Worm (Caenorhabditis elegans): Measurements from ENCODE around the gene vps-32.1.

vps-32.1 gene

ce11 chrII:6562203-6562867, 27.2 kb upstream of the vps-32.1 start:
- TF ChIP-seq sem-2 (GFP tag; optimal IDR thresholded peaks at IDR 0.05) (no peak), unc-120 (tag; optimal IDR thresholded peaks at IDR 0.05; ENCODE audit: poor library complexity, severe bottlenecking) (no peak), mep-1 (tag; optimal IDR thresholded peaks at IDR 0.05) (no peak), bed-3 (GFP tag; optimal IDR thresholded peaks at IDR 0.05) (no peak), ceh-39 (tag; optimal IDR thresholded peaks at IDR 0.05) (no peak), flh-1 (GFP tag; optimal IDR thresholded peaks at IDR 0.05) (no peak), mls-2 (tag; optimal IDR thresholded peaks at IDR 0.05) (no peak), pha-4 (tag; optimal IDR thresholded peaks at IDR 0.05) (no peak), lin-13 (tag; optimal IDR thresholded peaks at IDR 0.05) (no peak)

- TF ChIP-seq unc-120 (tag; optimal IDR thresholded peaks at IDR 0.05; ENCODE audit: poor library complexity, severe bottlenecking), result peak; percentile 5
- TF ChIP-seq M03D4.4 (tag; optimal IDR thresholded peaks at IDR 0.05), result no peak
- peak; percentile 7 for TF ChIP-seq unc-62 (GFP tag; optimal IDR thresholded peaks at IDR 0.05)
- TF ChIP-seq sem-2 (GFP tag; optimal IDR thresholded peaks at IDR 0.05), result no peak
- TF ChIP-seq lsy-2 (tag; optimal IDR thresholded peaks at IDR 0.05), result no peak
- TF ChIP-seq nhr-237 (tag; optimal IDR thresholded peaks at IDR 0.05), result no peak
- TF ChIP-seq nhr-2 (tag; optimal IDR thresholded peaks at IDR 0.05), result peak; percentile 35
- TF ChIP-seq pha-4 (tag; optimal IDR thresholded peaks at IDR 0.05), result peak; percentile 11
- TF ChIP-seq nhr-28 (tag; optimal IDR thresholded peaks at IDR 0.05), result no peak
These were observed 26.3 kb upstream of the vps-32.1 start for ce11 chrII:6563238-6563637.

- TF ChIP-seq flh-1 (GFP tag; optimal IDR thresholded peaks at IDR 0.05) (peak; percentile 18), sem-2 (GFP tag; optimal IDR thresholded peaks at IDR 0.05) (peak; percentile 30), hlh-1 (tag; optimal IDR thresholded peaks at IDR 0.05) (no peak), nhr-12 (tag; optimal IDR thresholded peaks at IDR 0.05) (no peak), M03D4.4 (tag; optimal IDR thresholded peaks at IDR 0.05) (no peak), snpc-4 (tag; optimal IDR thresholded peaks at IDR 0.05) (no peak), lin-13 (tag; optimal IDR thresholded peaks at IDR 0.05) (no peak), ceh-43 (GFP tag; optimal IDR thresholded peaks at IDR 0.05) (peak; percentile 0), ces-1 (GFP tag; optimal IDR thresholded peaks at IDR 0.05) (no peak), ceh-39 (tag; optimal IDR thresholded peaks at IDR 0.05) (no peak), nhr-2 (tag; optimal IDR thresholded peaks at IDR 0.05) (no peak), lin-32 (GFP tag; optimal IDR thresholded peaks at IDR 0.05) (peak; percentile 14), drap-1 (GFP tag; optimal IDR thresholded peaks at IDR 0.05) (peak; percentile 58), cnd-1 (tag; optimal IDR thresholded peaks at IDR 0.05) (peak; percentile 55), bed-3 (GFP tag; optimal IDR thresholded peaks at IDR 0.05) (no peak), nhr-28 (tag; optimal IDR thresholded peaks at IDR 0.05) (no peak), elt-1 (tag; optimal IDR thresholded peaks at IDR 0.05; ENCODE audit: borderline replicate concordance, insufficient read depth) (no peak), unc-120 (tag; optimal IDR thresholded peaks at IDR 0.05; ENCODE audit: poor library complexity, severe bottlenecking) (no peak), ztf-11 (tag; optimal IDR thresholded peaks at IDR 0.05) (no peak), unc-62 (GFP tag; optimal IDR thresholded peaks at IDR 0.05) (no peak), ceh-83 (GFP tag; optimal IDR thresholded peaks at IDR 0.05) (peak; percentile 83), zip-8 (tag; optimal IDR thresholded peaks at IDR 0.05) (no peak)
These were observed 24.4 kb upstream of the vps-32.1 start, which contains the start of gene mpz-3 for ce11 chrII:6565077-6565476. mpz-3 (minus strand) TSS chrII:6565396.

- TF ChIP-seq mls-2 (tag; optimal IDR thresholded peaks at IDR 0.05) (no peak), nhr-2 (tag; optimal IDR thresholded peaks at IDR 0.05) (no peak), pha-4 (tag; optimal IDR thresholded peaks at IDR 0.05) (no peak), lsy-2 (tag; optimal IDR thresholded peaks at IDR 0.05) (no peak), mep-1 (tag; optimal IDR thresholded peaks at IDR 0.05) (no peak), lin-13 (tag; optimal IDR thresholded peaks at IDR 0.05) (no peak), hlh-1 (tag; optimal IDR thresholded peaks at IDR 0.05) (no peak), ztf-11 (tag; optimal IDR thresholded peaks at IDR 0.05) (no peak), ceh-39 (tag; optimal IDR thresholded peaks at IDR 0.05) (no peak), ceh-83 (GFP tag; optimal IDR thresholded peaks at IDR 0.05) (no peak), nhr-28 (tag; optimal IDR thresholded peaks at IDR 0.05) (no peak), elt-1 (tag; optimal IDR thresholded peaks at IDR 0.05; ENCODE audit: borderline replicate concordance, insufficient read depth) (no peak), drap-1 (GFP tag; optimal IDR thresholded peaks at IDR 0.05) (no peak), blmp-1 (tag; optimal IDR thresholded peaks at IDR 0.05) (no peak), M03D4.4 (tag; optimal IDR thresholded peaks at IDR 0.05) (no peak), nhr-237 (tag; optimal IDR thresholded peaks at IDR 0.05) (no peak)
These were observed 22.8 kb upstream of the vps-32.1 start, which contains the start of the genes F18C5.5 and F18C5.9 for ce11 chrII:6566628-6567180. F18C5.5 (minus strand) TSS chrII:6566728. F18C5.9 (plus strand) TSS chrII:6567130.

ce11 chrII:6568707-6569106, 20.8 kb upstream of the vps-32.1 start, which contains the start of gene sra-27:
sra-27 (plus strand) TSS chrII:6569007.
- TF ChIP-seq unc-39 (tag; optimal IDR thresholded peaks at IDR 0.05) (no peak), ceh-39 (tag; optimal IDR thresholded peaks at IDR 0.05) (no peak), snpc-4 (tag; optimal IDR thresholded peaks at IDR 0.05) (no peak), unc-62 (GFP tag; optimal IDR thresholded peaks at IDR 0.05) (no peak), unc-120 (tag; optimal IDR thresholded peaks at IDR 0.05; ENCODE audit: poor library complexity, severe bottlenecking) (no peak), ces-1 (GFP tag; optimal IDR thresholded peaks at IDR 0.05) (no peak), lin-13 (tag; optimal IDR thresholded peaks at IDR 0.05) (no peak), elt-1 (tag; optimal IDR thresholded peaks at IDR 0.05; ENCODE audit: borderline replicate concordance, insufficient read depth) (no peak), ztf-11 (tag; optimal IDR thresholded peaks at IDR 0.05) (no peak), nhr-237 (tag; optimal IDR thresholded peaks at IDR 0.05) (no peak), M03D4.4 (tag; optimal IDR thresholded peaks at IDR 0.05) (no peak)

Data from whole organism, mixed stage, embryonic.